Fruit fly (Drosophila melanogaster): ENCODE results near the gene CG43678.

dm6 chr3L:15097878-15098520 lies 48.7 kb upstream of the CG43678 start, which contains the start of gene Ctps:
- no peak for TF ChIP-seq CG33017 (tag; optimal IDR thresholded peaks at IDR 0.05)
- TF ChIP-seq kay (GFP tag; ENCODE audit: borderline replicate concordance), result peak; percentile 95
- TF ChIP-seq tj (GFP tag; optimal IDR thresholded peaks at IDR 0.05), result no peak
- TF ChIP-seq cnc (optimal IDR thresholded peaks at IDR 0.05), result no peak

Data from whole organism, adult.